Worm (Caenorhabditis elegans) whole organism, late embryonic: Measurements from ENCODE around the gene elo-6.

Experiments
- C08G9.2 ChIP-seq: sonication (generic microtip); optimal IDR thresholded peaks from 2 replicates; lab custom pipeline; 2016; ENCODE audit warnings: mild to moderate bottlenecking, missing genetic modification characterization, moderate library complexity, missing compliant biosample characterization
- ceh-19 ChIP-seq: fragments of 200-800 bp; sonication (Bioruptor generic); optimal IDR thresholded peaks from 2 replicates; lab custom pipeline; 2018; ENCODE audit warnings: mild to moderate bottlenecking, missing genetic modification characterization, missing compliant biosample characterization
- dmd-4 ChIP-seq: sonication (generic microtip); optimal IDR thresholded peaks from 2 replicates; lab custom pipeline; 2016; ENCODE audit warnings: borderline replicate concordance, missing genetic modification characterization, missing compliant biosample characterization
- dve-1 ChIP-seq: sonication (generic microtip); optimal IDR thresholded peaks from 2 replicates; lab custom pipeline; 2017; ENCODE audit warnings: antibody characterized with exemption, mild to moderate bottlenecking, missing genetic modification characterization, missing compliant biosample characterization
- fkh-10 ChIP-seq: fragments of 150-350 bp; optimal IDR thresholded peaks from 2 replicates; lab custom pipeline; 2014; ENCODE audit warnings: missing biosample characterization, missing genetic modification reagents, missing genetic modification characterization
- odd-2 ChIP-seq: sonication (generic microtip); optimal IDR thresholded peaks from 2 replicates; lab custom pipeline; 2017; ENCODE audit warnings: antibody characterized with exemption, mild to moderate bottlenecking, missing genetic modification characterization, missing compliant biosample characterization

DNA sequence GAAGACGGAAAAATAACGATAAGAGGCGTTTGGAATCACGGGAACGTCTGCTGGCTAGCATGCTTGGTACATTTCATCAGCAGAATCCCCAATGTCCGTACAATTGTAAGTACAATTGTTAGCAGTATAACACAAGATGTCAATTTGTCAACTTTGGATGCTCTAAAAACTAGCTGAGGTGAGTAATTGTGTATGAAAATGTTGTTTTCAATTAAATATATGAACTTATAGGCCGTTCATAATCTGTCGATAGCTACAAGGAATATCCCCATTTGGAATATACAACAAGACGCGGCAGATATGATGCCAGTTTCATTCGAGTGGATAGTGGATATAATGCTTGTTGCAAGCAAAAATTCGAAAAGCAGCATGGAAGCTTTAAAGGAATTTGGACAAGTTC, 3.3 kb downstream of the elo-6 start, which contains the start of gene F41H10.12:
- TF ChIP-seq ceh-19 (GFP tag; lab: Kevin White, UChicago) (no peak), dve-1 (tag; lab: Kevin White, UChicago) (no peak), odd-2 (tag; lab: Kevin White, UChicago) (no peak), fkh-10 (no peak), dmd-4 (tag; lab: Kevin White, UChicago) (no peak), C08G9.2 (tag; lab: Kevin White, UChicago) (no peak)
